Worm (Caenorhabditis elegans) whole organism, L2 larva: ENCODE data around the gene znf-474.
A peak's percentile ranks its signal among the peaks of the same experiment; 100 is the strongest.

ENCODE experiments used
- alr-1 ChIP-seq: fragments of 150-350 bp; optimal IDR thresholded peaks from 2 replicates; lab custom pipeline; 2014; ENCODE audit warnings: missing biosample characterization, missing genetic modification characterization
- crh-2 ChIP-seq: sonication (generic microtip); optimal IDR thresholded peaks from 2 replicates; lab custom pipeline; 2017; ENCODE audit warnings: missing biosample characterization, missing genetic modification characterization
- fos-1 ChIP-seq: fragments of 150-350 bp; optimal IDR thresholded peaks from 2 replicates; lab custom pipeline; 2014; ENCODE audit warnings: missing biosample characterization, missing genetic modification characterization
- lin-11 ChIP-seq: fragments of 150-350 bp; sonication (generic microtip); optimal IDR thresholded peaks from 2 replicates; lab custom pipeline; 2014; ENCODE audit warnings: missing biosample characterization, missing genetic modification characterization, inconsistent platforms, mixed read lengths
- lin-13 ChIP-seq: fragments of 150-350 bp; optimal IDR thresholded peaks from 2 replicates; lab custom pipeline; 2014; ENCODE audit warnings: missing biosample characterization, missing genetic modification reagents, missing genetic modification characterization
- mab-5 ChIP-seq: fragments of 150-350 bp; optimal IDR thresholded peaks from 2 replicates; lab custom pipeline; 2014; ENCODE audit warnings: missing biosample characterization, missing genetic modification characterization
- nhr-129 ChIP-seq: fragments of 150-350 bp; optimal IDR thresholded peaks from 2 replicates; lab custom pipeline; 2014; ENCODE audit warnings: missing biosample characterization, missing genetic modification characterization
- nhr-77 ChIP-seq: fragments of 150-350 bp; optimal IDR thresholded peaks from 2 replicates; lab custom pipeline; 2014; ENCODE audit warnings: missing biosample characterization, missing genetic modification characterization
- snpc-4 ChIP-seq: fragments of 150-350 bp; optimal IDR thresholded peaks from 2 replicates; lab custom pipeline; 2014; ENCODE audit warnings: missing biosample characterization, missing genetic modification characterization
- unc-39 ChIP-seq: fragments of 150-350 bp; optimal IDR thresholded peaks from 2 replicates; lab custom pipeline; 2014; ENCODE audit warnings: missing biosample characterization, missing genetic modification characterization
- unc-62 ChIP-seq: fragments of 150-350 bp; optimal IDR thresholded peaks from 2 replicates; lab custom pipeline; 2014; ENCODE audit warnings: missing biosample characterization, missing genetic modification reagents, missing genetic modification characterization
- zag-1 ChIP-seq: fragments of 150-350 bp; optimal IDR thresholded peaks from 2 replicates; lab custom pipeline; 2014; ENCODE audit warnings: missing biosample characterization, missing genetic modification characterization
- ztf-11 ChIP-seq: sonication (generic microtip); optimal IDR thresholded peaks from 2 replicates; lab custom pipeline; 2017; ENCODE audit warnings: missing biosample characterization, missing genetic modification characterization

DNA sequence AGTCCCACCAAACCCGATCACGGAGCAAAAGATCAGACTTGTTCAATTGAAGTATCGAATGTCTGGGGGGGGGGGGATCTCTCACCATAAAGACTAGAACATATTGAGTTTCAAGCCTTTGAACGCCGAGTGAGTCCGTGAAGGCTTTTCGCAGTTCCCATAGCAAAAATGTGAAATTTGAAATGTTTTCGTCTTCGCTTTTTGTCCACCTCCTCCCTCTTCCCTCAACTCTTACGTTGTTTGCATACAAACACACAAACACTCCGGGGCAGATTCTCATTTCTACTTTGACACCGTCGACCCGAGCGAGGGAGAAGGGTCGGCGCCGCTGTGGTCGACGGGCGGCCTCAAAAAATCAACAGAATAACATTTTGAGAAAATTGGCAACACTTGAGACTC is 29.4 kb downstream of the znf-474 start:
- TF ChIP-seq nhr-77 (tag; lab: Kevin White, UChicago) (no peak), lin-11 (no peak), fos-1 (tag; lab: Kevin White, UChicago) (no peak), snpc-4 (tag; lab: Kevin White, UChicago) (no peak), mab-5 (tag; lab: Kevin White, UChicago) (no peak), alr-1 (tag; lab: Kevin White, UChicago) (no peak), ztf-11 (no peak), lin-13 (GFP tag; lab: Kevin White, UChicago) (no peak), zag-1 (tag; lab: Kevin White, UChicago) (no peak), crh-2 (tag; lab: Kevin White, UChicago) (no peak), unc-62 (GFP tag; lab: Kevin White, UChicago) (no peak), unc-39 (tag; lab: Kevin White, UChicago) (no peak), nhr-129 (tag; lab: Kevin White, UChicago) (peak; percentile 3)
